Worm (Caenorhabditis elegans): Measurements from ENCODE around the gene str-198.

DNA sequence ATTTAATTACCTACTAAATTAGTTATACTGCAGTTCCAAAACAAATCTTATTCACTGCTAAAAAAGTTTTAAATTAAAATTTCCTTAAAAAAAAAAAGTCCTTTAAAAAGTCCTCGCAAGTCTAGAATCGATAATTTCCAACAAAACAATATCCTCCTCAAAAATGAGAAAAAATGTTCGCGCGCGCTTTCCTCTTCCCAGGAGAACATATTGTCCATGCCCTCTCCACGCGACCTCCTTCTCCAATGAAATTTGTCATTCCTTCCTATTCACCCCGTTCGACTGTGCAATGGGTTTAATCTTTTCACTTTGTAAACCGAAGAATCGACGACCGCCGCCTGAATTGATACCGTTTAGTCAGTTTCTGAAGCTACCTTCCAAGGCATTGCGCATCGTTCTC, 11.4 kb upstream of the str-198 start, which contains the start of gene T10C6.10:
- no peak for TF ChIP-seq hlh-8 (tag; optimal IDR thresholded peaks at IDR 0.05)
- TF ChIP-seq madf-2 (tag; optimal IDR thresholded peaks at IDR 0.05), result no peak
- no peak for TF ChIP-seq nfya-1 (tag; optimal IDR thresholded peaks at IDR 0.05)

Measured in whole organism, late embryonic.